Fruit fly (Drosophila melanogaster) Kc167 (cell line): ENCODE data around the gene Edem1.

Experiments used
- h ChIP-seq: fragments of >200 bp; optimal IDR thresholded peaks from 3 replicates; lab custom pipeline; 2018; ENCODE audit warnings: missing external identifiers
- ttk ChIP-seq: sonication (Bioruptor generic); optimal IDR thresholded peaks from 2 replicates; lab custom pipeline; 2017; ENCODE audit warnings: missing external identifiers

DNA sequence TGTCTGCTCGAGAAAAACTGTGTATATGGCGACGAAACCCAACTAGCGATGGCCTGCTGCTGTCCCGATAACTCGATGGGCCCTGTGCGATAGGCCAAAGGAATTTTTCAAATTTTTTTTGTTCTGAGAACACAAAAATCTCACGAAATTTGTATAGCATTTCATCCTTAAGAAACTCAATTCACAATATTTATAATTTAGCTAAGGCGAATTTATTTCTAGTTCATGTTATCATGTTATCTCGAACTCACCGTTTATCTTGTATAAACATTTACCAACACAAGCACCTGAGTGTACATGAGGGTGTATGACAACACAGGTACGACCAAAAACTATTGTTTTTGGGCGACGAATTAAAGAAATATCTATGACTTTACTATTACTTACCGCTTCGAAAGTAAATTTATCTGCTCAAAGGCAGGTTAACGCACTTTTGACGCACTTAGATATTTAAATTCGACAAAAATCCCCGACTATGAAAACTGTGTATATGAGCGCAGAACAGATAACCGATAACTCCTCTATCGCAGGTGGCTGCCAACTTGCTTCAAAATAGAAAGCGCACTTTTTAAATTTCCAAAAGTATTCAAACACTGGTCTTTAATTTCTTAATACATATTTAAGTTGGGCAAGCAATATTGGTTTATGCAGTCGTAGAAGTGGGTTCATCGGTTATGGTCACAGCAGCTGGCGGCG, 8.4 kb downstream of the Edem1 start, which contains the start of gene arm:
- TF ChIP-seq h (lab: Kevin White, UChicago) = no peak
- no peak for TF ChIP-seq ttk (lab: Kevin White, UChicago)
